Fruit fly (Drosophila melanogaster) whole organism, larva: ENCODE results near the gene mrn.

Source experiments
- noc ChIP-seq: fragments of 200-800 bp; sonication (Bioruptor generic); optimal IDR thresholded peaks from 3 replicates; lab custom pipeline; 2019; ENCODE audit warnings: missing biosample characterization, mild to moderate bottlenecking, missing genetic modification characterization, moderate library complexity

The mrn gene

DNA sequence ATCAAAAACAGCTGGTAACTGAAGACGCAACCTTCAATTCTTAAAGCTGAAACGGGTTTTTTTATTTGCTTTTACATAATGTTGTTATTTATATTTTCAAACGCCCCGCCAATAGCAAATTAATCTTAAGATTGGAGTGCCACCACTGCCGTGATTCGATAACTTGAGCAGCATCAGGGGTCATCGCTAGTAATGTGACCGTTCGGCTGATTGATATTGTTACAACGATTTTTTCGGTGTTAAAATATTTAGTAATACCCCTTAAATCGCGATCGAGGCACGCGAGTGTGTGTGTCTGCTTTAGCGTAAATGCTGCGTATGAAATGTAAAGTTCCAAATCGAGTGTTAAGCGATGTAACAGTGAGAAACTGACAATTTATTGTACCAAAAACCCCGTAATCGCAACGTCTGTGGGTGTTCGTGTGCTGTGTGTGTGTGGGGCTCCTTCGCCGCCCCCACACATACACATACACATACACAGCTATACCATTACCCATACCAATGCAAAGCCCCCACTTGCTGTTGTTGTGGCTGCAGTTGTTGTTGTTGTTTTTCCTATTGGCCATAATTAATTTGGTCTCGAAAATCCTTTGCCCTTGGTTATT lies 14.4 kb downstream of the mrn start, which contains the start of gene dop:
Gene dop, plus strand, starts transcription at position 185 of the 605 bp plus-strand sequence.
- TF ChIP-seq noc (tag; lab: Kevin White, UChicago): no peak

DNA sequence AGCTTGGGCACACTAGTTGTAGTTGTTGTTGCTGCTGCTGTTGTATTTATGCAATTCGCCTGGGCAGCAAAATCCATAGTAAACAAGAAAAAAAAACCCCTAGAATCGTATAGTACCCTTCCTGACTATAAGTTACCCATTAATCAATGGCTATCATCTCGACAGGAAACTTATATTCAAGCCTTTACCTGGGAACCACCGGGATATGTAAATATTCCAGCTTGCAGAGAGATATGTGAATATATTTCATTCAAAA lies 16.6 kb downstream of the mrn start:
- TF ChIP-seq noc (tag; lab: Kevin White, UChicago): no peak

DNA sequence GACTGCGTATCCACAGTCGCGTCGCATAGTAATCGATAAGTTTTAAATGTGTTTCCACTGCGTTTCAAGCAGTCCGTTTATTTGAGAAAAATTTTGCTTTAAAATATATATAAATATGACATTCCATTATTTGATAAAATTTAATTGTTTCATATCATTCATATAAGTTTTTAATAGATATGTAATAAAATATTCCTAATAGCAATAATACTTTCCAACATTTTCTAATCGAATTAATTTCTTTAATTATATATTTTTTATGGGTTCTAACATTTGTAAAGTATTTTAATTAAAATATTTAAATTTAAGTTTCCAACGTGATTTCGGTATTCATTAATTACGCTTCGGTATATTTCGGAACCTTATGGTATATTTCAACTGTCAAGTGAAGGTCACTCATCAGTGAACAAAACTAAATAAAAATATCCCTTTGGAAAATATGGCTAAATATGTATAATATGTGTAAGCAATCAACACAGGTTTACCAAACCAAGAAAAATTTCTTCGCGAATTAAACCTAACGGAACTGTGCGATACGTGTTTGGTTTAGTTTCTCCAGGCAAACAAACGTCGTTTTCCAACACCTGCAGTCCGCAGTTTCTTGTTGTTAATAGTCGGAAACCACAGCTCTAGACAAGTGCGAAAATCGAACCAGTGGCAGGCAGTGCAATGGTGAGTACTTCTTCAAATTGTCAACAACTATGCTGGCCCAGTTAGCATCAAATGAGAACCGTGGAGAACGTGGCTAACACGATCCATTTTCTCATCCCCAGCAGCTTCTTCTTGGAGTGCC lies 17.1 kb downstream of the mrn start, which contains the start of the genes CG7739 and SCCRO:
Gene CG7739, minus strand, starts transcription at position 8 of the 793 bp plus-strand sequence.
Gene SCCRO, plus strand, starts transcription at position 370 of the 793 bp plus-strand sequence.
- no peak for TF ChIP-seq noc (tag; lab: Kevin White, UChicago)

DNA sequence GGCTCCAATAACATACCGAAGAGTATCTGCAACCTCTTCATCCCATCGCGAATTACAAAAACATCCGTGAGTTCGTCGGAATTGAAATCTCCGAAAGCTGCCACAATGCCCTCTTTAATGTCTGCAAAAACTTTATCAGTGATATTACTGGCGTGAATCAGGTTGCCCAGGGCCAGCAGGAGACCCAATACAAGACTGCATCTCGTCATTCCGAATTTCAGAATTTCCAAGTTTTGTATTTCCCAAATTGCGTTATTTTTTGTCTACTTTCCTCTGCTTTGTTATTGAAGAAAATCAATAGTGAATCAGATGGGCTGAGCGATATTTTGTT lies 17.6 kb downstream of the mrn start:
- TF ChIP-seq noc (tag; lab: Kevin White, UChicago): no peak

DNA sequence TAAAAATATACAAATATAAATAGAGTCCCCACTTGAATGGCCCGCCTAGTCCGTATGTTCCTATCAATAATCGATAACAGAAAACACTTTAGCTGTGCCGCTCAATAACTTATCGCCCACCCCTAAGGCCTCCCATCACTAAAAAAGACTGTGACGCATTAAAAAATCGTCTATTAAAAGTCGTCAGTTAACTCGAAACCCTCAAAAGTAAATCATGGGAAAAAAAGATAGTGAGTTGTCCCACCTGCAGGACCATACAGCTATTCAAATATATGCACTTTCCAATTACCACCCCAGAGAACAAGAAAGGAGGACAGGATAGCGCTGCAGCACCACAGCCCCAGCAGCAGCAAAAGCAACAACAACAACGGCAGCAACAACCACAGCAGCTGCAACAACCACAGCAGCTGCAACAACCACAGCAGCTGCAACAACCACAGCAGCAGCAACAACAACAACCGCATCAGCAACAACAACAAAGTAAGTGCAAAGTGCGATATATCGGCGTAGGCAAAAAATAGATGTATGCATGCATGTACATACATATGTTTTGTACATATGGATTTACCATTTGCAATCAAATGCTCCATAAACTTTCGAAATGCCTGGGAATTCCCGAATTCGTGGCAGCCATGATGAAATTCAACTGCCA lies 26.2 kb downstream of the mrn start, which contains the start of gene AGO2:
Gene AGO2, plus strand, starts transcription at position 121 of the 652 bp plus-strand sequence.
- no peak for TF ChIP-seq noc (tag; lab: Kevin White, UChicago)

DNA sequence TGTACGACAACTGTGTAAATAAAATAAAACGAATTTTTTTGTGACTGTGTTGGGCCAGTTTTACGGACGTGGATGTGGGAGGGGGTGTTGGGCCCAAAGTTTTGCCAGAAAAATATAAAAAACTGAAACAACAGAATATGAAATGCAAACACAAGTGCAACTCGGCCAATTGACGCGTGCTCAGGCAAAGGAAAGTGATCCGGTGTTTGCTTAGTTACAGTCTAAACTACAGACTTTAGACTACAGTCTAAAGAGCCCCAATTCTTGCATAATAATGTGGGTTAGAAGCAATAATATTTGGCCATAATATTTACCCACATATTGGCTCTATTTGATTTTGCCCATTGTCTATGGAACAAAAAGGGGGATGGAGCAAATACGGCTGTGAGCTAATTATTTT lies 31.5 kb downstream of the mrn start:
- TF ChIP-seq noc (tag; lab: Kevin White, UChicago): peak; percentile 9

DNA sequence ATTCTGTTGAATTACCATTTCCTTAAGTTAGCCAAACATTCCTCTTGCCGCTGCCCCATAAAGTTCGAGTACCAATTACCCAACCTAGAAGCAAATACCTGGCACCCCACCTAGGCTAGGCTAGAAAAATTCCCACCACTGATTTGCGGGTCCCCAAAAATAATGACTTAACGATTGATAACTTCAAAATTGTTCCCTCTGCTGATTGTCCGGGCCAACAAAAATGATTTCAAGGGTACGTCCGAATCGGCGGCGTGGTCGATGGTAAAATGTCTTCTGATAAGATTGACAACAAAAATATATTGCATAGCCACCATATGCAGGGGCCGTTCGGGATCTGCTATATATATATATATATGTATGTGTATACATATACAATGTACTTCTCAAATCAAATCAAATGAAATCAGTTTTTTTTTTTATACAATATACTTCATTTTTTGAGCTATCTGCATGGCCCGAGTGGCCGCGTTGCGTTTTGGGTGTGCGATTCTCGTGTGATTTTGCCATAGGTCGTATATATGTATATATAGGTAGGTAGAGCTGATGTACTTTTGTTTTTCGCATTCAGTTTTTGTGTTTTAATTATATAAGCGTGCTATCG lies 33.0 kb downstream of the mrn start:
- TF ChIP-seq noc (tag; lab: Kevin White, UChicago): no peak

DNA sequence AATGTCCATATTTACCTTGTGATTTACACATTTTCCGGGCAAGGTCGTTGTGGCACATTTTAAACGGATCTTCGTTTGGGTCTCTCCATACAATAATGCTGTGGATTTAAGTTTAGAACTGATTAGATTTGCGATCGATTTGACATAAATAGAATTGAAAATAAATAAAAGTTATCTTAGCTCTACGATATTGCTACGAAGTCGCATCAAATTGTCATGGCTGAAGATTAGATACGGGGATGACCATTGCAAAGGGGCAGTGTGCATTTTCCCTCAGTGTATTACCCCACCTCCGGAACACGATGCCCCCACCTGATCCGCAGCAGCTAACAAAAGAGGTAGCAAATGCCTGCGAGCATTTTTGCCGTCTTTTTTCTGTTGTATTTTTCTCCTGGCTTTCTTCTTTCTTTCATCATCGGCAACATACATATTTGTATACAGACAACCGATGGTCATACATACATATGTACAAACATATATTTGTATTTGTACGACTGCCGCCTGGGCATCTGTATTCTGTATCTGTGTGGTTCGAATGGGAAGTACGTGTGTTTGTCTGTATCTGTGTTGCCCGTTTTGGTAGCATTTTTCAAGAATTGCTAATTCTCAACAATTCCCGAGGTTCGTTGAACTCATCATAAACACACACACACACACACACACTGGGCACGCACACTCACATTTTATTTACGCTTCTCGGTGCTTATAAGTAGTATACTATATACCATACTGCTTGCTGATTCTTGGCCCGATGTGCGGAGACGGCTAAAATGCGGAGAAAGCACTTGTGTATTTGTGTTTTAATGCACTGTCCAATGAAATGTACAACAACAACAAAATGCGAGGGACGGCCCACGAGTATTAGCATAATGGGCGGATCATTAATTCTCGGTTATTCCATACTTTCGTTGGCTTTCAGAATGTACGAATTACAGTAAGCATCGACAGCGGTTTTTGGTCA lies 35.6 kb downstream of the mrn start:
- no peak for TF ChIP-seq noc (tag; lab: Kevin White, UChicago)

DNA sequence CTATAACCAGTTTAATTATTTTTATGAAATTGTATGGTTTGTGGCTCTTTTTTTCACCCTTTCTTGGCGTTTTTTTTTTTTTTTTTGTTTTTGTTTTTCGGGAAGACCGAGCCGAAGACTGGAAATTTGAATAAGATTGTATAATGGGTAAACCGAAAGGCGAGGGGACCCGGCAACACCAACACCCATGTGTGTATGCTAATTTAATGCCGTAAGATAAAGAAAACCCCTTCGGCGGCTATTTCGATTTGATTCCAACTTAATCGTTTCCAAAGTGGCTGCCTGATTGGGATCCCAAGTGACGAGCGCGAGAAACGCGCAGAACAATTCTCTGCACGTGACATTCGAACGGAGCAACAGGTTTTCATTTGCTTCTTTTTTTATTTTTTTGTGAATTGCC lies 36.9 kb downstream of the mrn start:
- no peak for TF ChIP-seq noc (tag; lab: Kevin White, UChicago)

DNA sequence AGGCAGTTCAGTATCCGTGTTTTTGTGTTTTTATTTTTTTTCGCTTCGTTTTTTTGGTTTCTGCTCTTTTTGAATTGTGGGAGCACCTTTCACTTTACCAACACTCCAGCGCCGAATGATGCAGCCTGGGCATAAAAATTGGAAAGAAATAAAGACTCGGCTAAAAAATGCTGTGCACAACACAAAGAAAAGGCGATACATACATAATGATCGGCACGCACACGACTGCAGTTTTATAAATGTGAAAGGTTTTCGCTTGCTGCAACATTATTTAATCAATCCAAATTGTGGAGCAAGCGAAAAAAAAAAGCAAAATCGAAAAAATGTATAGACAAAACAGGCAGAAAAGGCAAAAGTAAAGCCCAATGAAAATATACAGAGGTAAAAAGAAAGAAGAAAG lies 37.3 kb downstream of the mrn start:
- TF ChIP-seq noc (tag; lab: Kevin White, UChicago): no peak

DNA sequence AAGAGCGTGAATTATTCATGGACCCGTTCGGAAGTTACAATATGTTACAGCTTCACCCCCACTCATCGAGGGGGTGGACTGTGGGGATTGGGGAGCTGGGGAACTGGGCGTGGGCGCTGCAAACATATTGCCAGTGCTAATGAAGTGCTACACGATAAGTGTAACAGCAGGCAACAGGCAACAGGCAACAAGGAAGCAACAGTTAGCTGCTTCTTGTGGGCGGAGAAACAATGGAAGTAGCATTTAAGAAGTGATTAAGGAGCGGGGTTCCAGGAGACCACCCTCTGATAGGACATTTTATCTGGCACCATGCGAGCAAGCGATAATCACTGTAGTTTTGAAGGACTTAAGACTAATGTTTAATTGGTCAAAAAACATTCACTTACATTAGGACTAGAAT lies 39.1 kb downstream of the mrn start:
- TF ChIP-seq noc (tag; lab: Kevin White, UChicago): no peak

DNA sequence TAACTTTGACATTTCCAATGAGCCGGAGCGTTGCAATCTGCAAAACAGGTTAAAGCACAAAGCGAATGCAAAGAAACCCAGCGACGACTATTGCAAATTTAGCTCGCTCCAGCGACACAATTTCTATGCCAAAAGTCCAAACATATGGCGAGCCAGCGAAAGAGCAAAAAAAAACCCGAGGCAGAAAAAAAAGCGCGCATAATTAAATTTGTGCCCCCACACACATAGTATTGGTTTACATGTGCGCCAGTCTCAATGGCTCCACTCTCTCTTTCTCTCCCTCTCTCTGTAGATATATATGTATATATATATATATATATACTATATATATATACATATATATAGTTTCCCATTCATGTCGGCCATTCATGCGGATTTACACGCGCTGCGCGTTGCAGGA lies 39.7 kb downstream of the mrn start:
- no peak for TF ChIP-seq noc (tag; lab: Kevin White, UChicago)

DNA sequence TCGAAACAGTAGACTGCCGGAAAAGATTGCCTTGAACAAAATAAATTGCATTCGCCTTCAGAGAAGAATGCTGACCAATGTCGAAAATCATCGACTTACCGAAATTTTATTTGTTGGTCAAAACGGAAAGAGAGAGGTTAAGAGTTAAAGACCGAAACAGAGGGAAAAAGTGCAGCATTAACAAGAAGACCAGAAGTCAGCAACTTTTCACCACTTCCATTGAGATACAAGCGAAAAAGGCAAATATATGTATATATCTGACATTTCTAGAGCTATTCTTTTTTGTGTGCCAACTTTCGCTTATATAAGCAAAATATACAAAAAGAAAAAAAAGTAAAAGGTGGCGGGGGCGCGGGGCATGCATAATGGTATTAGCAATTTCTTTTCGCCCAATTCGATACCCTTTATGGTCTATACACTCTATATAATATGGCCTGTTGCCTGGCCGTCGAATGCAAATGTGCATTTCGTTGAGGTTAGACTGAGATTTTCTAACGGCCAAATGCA lies 40.4 kb downstream of the mrn start:
- TF ChIP-seq noc (tag; lab: Kevin White, UChicago): no peak

DNA sequence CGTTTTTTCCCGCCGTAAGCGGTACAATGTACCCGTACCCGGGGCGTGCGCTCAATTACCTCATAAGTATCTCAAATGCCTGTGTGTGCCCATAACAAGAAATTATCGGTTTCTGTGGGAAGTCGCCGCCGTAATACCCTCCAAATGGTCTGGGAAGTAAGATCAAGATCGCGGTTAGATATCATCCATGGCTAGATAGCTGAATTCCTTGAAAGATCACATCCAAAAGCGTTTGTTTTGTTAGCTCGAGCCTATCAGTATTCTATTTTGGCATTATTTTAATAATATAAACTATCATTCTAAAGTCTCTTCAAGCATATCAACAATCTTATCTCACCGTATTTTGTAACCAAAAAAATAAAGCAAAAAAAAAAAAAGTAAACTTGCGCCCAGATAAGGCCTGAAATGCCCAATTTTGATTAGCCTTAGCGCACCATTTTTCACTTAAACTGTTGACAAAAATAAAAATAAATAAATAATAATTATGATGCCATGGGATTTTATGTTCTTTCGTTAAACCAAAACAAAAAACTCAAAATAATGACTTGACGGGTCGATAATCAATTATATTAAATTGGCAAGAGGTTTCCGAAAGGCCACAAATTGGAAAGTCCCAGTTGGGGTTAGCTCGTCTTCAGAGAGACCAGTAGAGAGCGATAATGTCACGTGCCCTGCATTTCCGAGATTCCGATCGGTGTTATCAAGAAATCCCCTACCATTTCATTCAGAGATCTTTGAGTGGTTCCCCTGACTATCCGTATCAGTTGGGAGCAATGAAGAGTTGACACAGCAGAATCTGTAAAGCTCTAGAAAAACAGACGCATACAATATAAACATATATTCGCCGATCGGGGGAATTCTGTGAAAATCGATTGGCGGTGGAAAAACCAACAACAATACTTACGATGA lies 41.5 kb downstream of the mrn start:
- TF ChIP-seq noc (tag; lab: Kevin White, UChicago): peak; percentile 20
